Fruit fly (Drosophila melanogaster): ENCODE data around the gene Paip2.

Gene Paip2

dm6 chr3R:12980628-12981219 is at the start of gene Paip2:
Paip2 (plus strand) TSS chr3R:12980792.
- TF ChIP-seq CTCF (optimal IDR thresholded peaks at IDR 0.05) = peak; percentile 84 to 86
- TF ChIP-seq CG8478 (optimal IDR thresholded peaks at IDR 0.05) = no peak

dm6 chr3R:12957388-12957787 is 23.2 kb upstream of the Paip2 start:
- TF ChIP-seq CTCF (optimal IDR thresholded peaks at IDR 0.05) = no peak
- TF ChIP-seq CG8478 (optimal IDR thresholded peaks at IDR 0.05) = no peak

DNA sequence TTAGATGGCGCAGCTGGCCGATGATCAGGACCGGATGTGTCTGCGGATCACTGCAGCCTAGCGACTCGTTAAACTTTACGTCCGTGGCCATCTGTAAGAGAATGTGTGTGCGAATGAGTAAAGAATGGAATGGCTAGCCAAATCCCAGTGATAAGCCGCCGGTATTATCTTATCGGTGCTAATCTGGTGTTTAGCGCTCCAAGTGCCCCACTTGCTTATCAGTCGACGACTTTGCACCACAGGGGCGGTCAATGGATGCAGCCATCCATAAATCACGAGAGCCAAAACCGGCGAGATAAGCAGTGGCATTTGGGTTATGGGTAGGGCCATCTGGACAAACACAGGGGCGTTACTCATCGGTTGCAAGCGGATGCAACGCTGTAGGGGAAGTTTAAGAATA is 20.4 kb upstream of the Paip2 start:
- TF ChIP-seq CTCF (optimal IDR thresholded peaks at IDR 0.05) = no peak

- no peak for TF ChIP-seq CG8478 (optimal IDR thresholded peaks at IDR 0.05)
- peak; percentile 0 to 17 for TF ChIP-seq CTCF (optimal IDR thresholded peaks at IDR 0.05)
Observed at dm6 chr3R:12960929-12961855, 19.4 kb upstream of the Paip2 start, which contains the start of gene Spc25. Spc25 (plus strand) TSS chr3R:12961745.

- TF ChIP-seq CG8478 (optimal IDR thresholded peaks at IDR 0.05) = no peak
- TF ChIP-seq CTCF (optimal IDR thresholded peaks at IDR 0.05) = no peak
Observed at dm6 chr3R:12962612-12963011, 18.0 kb upstream of the Paip2 start.

DNA sequence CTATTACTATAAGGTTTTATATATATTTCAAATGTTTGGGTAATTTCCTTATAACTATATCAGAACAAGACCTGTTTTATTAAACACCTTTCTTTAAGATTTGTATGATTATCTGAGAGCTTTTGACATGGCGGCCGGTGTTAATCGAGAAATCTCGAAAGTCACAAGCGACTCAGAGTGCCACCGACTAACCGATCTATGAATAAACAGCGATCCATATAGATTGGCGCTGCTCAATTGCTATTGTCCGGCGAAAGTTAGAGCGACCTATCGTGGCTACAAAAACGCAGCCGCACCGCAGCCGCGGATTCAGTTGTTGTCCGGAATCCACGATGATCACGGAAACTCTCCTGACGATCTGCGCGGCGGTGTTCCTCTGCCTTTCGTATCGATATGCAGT is 17.1 kb upstream of the Paip2 start, which contains the start of gene Cyp304a1:
TSS of gene Cyp304a1 (plus strand) at position 301 of the 400 bp plus-strand sequence.
- TF ChIP-seq CTCF (optimal IDR thresholded peaks at IDR 0.05) (no peak), CG8478 (optimal IDR thresholded peaks at IDR 0.05) (no peak)

DNA sequence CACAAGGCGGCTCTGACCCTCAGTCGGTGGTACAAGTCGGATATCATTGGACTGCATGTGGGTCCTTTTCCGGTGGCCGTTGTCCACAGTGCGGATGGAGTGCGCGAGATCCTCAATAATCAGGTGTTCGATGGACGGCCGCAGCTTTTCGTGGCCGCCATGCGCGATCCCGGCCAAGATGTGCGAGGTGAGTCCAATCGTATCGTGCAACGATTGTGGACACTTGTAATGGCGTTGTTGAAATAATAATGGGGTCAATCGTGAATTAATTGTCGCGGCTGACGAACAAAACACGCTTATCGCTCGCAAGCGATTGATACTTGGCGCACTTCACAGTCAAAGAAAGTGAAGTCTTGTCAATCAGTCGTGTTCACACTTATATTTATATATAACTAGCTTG is 16.5 kb upstream of the Paip2 start:
- no peak for TF ChIP-seq CG8478 (optimal IDR thresholded peaks at IDR 0.05)
- TF ChIP-seq CTCF (optimal IDR thresholded peaks at IDR 0.05) = no peak

dm6 chr3R:12967612-12968011 is 13.0 kb upstream of the Paip2 start, which contains the start of the genes CG14384 and grsm:
CG14384 (minus strand) TSS chr3R:12967712.
grsm (minus strand) TSS chr3R:12967712.
- TF ChIP-seq CG8478 (optimal IDR thresholded peaks at IDR 0.05) = no peak
- no peak for TF ChIP-seq CTCF (optimal IDR thresholded peaks at IDR 0.05)

dm6 chr3R:12972106-12972505 is 8.5 kb upstream of the Paip2 start:
- TF ChIP-seq CG8478 (optimal IDR thresholded peaks at IDR 0.05) (no peak), CTCF (optimal IDR thresholded peaks at IDR 0.05) (no peak)

DNA sequence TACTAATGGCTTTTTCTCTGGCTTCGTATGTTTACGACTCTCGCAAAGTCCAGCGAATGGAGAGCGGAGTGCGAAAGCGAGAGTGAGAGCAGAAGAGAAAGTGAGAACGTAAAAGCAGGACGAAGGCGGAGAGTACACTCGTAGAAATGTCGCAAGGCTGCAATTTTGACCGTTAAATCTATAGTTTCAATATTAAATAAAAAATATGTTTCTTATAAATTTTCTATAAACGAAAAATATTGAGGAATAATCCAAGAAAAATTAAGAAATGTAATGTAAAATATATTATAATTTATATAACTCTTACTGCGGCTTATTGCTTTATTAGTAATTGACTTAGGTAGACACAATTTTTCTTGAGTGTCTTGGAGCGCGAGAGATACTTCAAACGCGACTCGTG is 6.1 kb upstream of the Paip2 start:
- no peak for TF ChIP-seq CG8478 (optimal IDR thresholded peaks at IDR 0.05)
- no peak for TF ChIP-seq CTCF (optimal IDR thresholded peaks at IDR 0.05)

dm6 chr3R:12975223-12975622 is 5.4 kb upstream of the Paip2 start:
- TF ChIP-seq CG8478 (optimal IDR thresholded peaks at IDR 0.05) (no peak), CTCF (optimal IDR thresholded peaks at IDR 0.05) (no peak)

DNA sequence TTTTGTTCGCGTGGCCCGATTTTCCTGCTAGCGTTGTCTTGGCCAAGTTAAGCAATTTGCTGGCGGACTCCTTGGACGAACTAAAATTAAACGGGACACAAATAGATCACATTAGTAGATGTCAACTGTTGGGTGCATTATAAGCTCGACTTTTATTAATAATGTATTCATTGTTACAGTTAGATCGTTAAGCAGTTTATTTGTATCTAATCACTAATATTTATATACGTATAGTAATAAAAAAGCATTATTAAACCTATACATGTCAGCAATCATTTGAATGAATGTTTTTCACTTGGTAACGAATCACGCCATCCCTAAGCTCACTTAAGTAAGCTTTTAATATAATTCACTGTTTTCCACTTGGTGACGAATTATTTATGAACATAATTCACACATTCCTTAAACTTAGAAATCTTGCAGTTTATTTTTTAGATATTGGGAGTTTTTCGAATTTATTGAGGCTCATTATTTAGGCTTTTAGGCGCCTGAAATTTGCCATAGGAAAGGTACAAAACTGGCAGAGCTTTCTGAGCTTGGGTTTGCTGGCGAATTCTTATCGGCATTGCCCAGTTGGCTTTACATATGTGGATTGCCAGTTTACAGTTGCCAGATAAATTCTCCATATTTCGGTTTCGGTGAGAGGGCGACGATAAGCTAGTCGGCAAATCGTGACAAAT is 3.1 kb upstream of the Paip2 start, which contains the start of the genes CG7381 and CG7091:
TSS of gene CG7381 (minus strand) at position 101 of the 680 bp plus-strand sequence.
TSS of gene CG7091 (plus strand) at position 630 of the 680 bp plus-strand sequence.
- TF ChIP-seq CG8478 (optimal IDR thresholded peaks at IDR 0.05) = no peak
- no peak for TF ChIP-seq CTCF (optimal IDR thresholded peaks at IDR 0.05)

dm6 chr3R:12981334-12982166 is 958 bp downstream of the Paip2 start:
- TF ChIP-seq CTCF (optimal IDR thresholded peaks at IDR 0.05) (no peak), CG8478 (optimal IDR thresholded peaks at IDR 0.05) (no peak)

Measured in S2 (cell line).